Fruit fly (Drosophila melanogaster): ENCODE results near the gene CG8833.

- TF ChIP-seq Sin3A (optimal IDR thresholded peaks at IDR 0.05) (no peak), psq (optimal IDR thresholded peaks at IDR 0.05) (no peak)
Observed at dm6 chr3L:13934902-13935301, 6.1 kb upstream of the CG8833 start.
